Fruit fly (Drosophila melanogaster) whole organism, embryonic: ENCODE measurements around the gene Ugt35E2.

Source experiments
- Awh ChIP-seq: fragments of 200-800 bp; sonication (Bioruptor generic); IDR thresholded peaks from 2 replicates; pipeline ENCODE4, ENCODE4 v1.3.6; 2022; ENCODE audit warnings: missing biosample characterization, missing genetic modification characterization
- Blimp-1 ChIP-seq: fragments of 200-800 bp; sonication (Bioruptor generic); optimal IDR thresholded peaks from 3 replicates; lab custom pipeline; 2018; ENCODE audit warnings: missing biosample characterization, missing genetic modification characterization, mild to moderate bottlenecking, moderate library complexity, missing genetic modification reagents
- CG10462 ChIP-seq: fragments of 200-800 bp; sonication (Bioruptor generic); optimal IDR thresholded peaks from 2 replicates; lab custom pipeline; 2016; ENCODE audit warnings: missing biosample characterization, missing genetic modification characterization
- CG11398 ChIP-seq: fragments of 200-800 bp; sonication (Bioruptor generic); optimal IDR thresholded peaks from 2 replicates; lab custom pipeline; 2016; ENCODE audit warnings: missing biosample characterization, missing genetic modification characterization
- CG11456 ChIP-seq: fragments of 200-800 bp; sonication (Bioruptor generic); IDR thresholded peaks from 3 replicates; pipeline ENCODE4 v1.3.6; 2022; ENCODE audit warnings: missing biosample characterization, missing genetic modification characterization
- CG11560 ChIP-seq: fragments of 200-800 bp; sonication (Bioruptor generic); IDR thresholded peaks from 3 replicates; pipeline ENCODE4 v1.3.6; 2022; ENCODE audit warnings: missing biosample characterization, missing genetic modification characterization
- CG12155 ChIP-seq: fragments of 200-800 bp; sonication (Bioruptor generic); optimal IDR thresholded peaks from 3 replicates; lab custom pipeline; 2016; ENCODE audit warnings: missing biosample characterization, missing genetic modification characterization
- CG13624 ChIP-seq: fragments of 200-800 bp; sonication (Bioruptor generic); optimal IDR thresholded peaks from 2 replicates; lab custom pipeline; 2016; ENCODE audit warnings: missing biosample characterization, missing genetic modification characterization
- CG13894 ChIP-seq: fragments of 200-800 bp; sonication (Bioruptor generic); optimal IDR thresholded peaks from 3 replicates; lab custom pipeline; 2018; ENCODE audit warnings: missing biosample characterization, mild to moderate bottlenecking, missing genetic modification characterization, moderate library complexity
- CG14050 ChIP-seq: fragments of 200-800 bp; sonication (Bioruptor generic); IDR thresholded peaks from 3 replicates; pipeline ENCODE4 v1.3.6; 2022; ENCODE audit warnings: missing biosample characterization, missing genetic modification characterization
- CG15011 ChIP-seq: fragments of 200-800 bp; sonication (Bioruptor generic); optimal IDR thresholded peaks from 3 replicates; lab custom pipeline; 2018; ENCODE audit warnings: missing biosample characterization, mild to moderate bottlenecking, missing genetic modification characterization
- CG17568 ChIP-seq: fragments of 200-800 bp; sonication (Bioruptor generic); optimal IDR thresholded peaks from 2 replicates; lab custom pipeline; 2018; ENCODE audit warnings: missing biosample characterization, mild to moderate bottlenecking, missing genetic modification characterization, moderate library complexity
- CG1792 ChIP-seq: fragments of 200-800 bp; sonication (Bioruptor generic); optimal IDR thresholded peaks from 2 replicates; lab custom pipeline; 2016; ENCODE audit warnings: missing biosample characterization, missing genetic modification characterization
- CG2120 ChIP-seq: fragments of 200-800 bp; sonication (Bioruptor generic); optimal IDR thresholded peaks from 3 replicates; lab custom pipeline; 2016; ENCODE audit warnings: missing biosample characterization, missing genetic modification characterization
- CG2129 ChIP-seq: fragments of 200-800 bp; sonication (Bioruptor generic); IDR thresholded peaks from 2 replicates; pipeline ENCODE4 v1.3.6; 2022; ENCODE audit warnings: missing biosample characterization, missing genetic modification characterization; ENCODE audit not compliant: partially characterized antibody
- CG30431 ChIP-seq: fragments of 200-800 bp; sonication (Bioruptor generic); optimal IDR thresholded peaks from 2 replicates; lab custom pipeline; 2017; ENCODE audit warnings: missing biosample characterization, missing genetic modification characterization
- CG33213 ChIP-seq: fragments of 200-800 bp; sonication (Bioruptor generic); optimal IDR thresholded peaks from 3 replicates; lab custom pipeline; 2016; ENCODE audit warnings: missing biosample characterization, missing genetic modification characterization
- CG3847 ChIP-seq: fragments of 200-800 bp; sonication (Bioruptor generic); IDR thresholded peaks from 2 replicates; pipeline ENCODE4 v1.3.6; 2022; ENCODE audit warnings: missing biosample characterization, missing genetic modification characterization
- CG4282 ChIP-seq: fragments of 200-800 bp; sonication (Bioruptor generic); optimal IDR thresholded peaks from 2 replicates; lab custom pipeline; 2016; ENCODE audit warnings: missing biosample characterization, missing genetic modification characterization
- CG4424 ChIP-seq: fragments of 200-800 bp; sonication (Bioruptor generic); optimal IDR thresholded peaks from 3 replicates; lab custom pipeline; 2016; ENCODE audit warnings: missing biosample characterization, missing genetic modification characterization
- CG5953 ChIP-seq: fragments of 200-800 bp; sonication (Bioruptor generic); IDR thresholded peaks from 2 replicates; pipeline ENCODE4 v1.3.6; 2022; ENCODE audit warnings: missing biosample characterization, missing genetic modification characterization
- CG6175 ChIP-seq: fragments of 200-800 bp; sonication (Bioruptor generic); IDR thresholded peaks from 3 replicates; pipeline ENCODE4 v1.3.6; 2022; ENCODE audit warnings: missing biosample characterization, missing genetic modification characterization
- CG6272 ChIP-seq: fragments of 200-800 bp; sonication (Bioruptor generic); IDR thresholded peaks from 2 replicates; pipeline ENCODE4 v1.3.6; 2022; ENCODE audit warnings: missing biosample characterization, missing genetic modification characterization
- CG6683 ChIP-seq: fragments of 200-800 bp; sonication (Bioruptor generic); optimal IDR thresholded peaks from 2 replicates; lab custom pipeline; 2017; ENCODE audit warnings: missing biosample characterization, mild to moderate bottlenecking, missing genetic modification characterization, missing genetic modification reagents
- CG7372 ChIP-seq: fragments of 200-800 bp; sonication (Bioruptor generic); IDR thresholded peaks from 2 replicates; pipeline ENCODE4 v1.3.6; 2022; ENCODE audit warnings: missing biosample characterization, missing genetic modification characterization
- CG9609 ChIP-seq: fragments of 200-800 bp; sonication (Bioruptor generic); optimal IDR thresholded peaks from 3 replicates; lab custom pipeline; 2016; ENCODE audit warnings: missing biosample characterization, missing genetic modification characterization
- Camta ChIP-seq: fragments of 200-800 bp; sonication (Bioruptor generic); optimal IDR thresholded peaks from 2 replicates; lab custom pipeline; 2016; ENCODE audit warnings: missing biosample characterization, missing genetic modification characterization
- Chrac-16 ChIP-seq: fragments of 200-800 bp; sonication (Bioruptor generic); optimal IDR thresholded peaks from 3 replicates; lab custom pipeline; 2016; ENCODE audit warnings: missing biosample characterization, missing genetic modification characterization
- Dip3 ChIP-seq: fragments of 200-800 bp; sonication (Bioruptor generic); optimal IDR thresholded peaks from 3 replicates; lab custom pipeline; 2016; ENCODE audit warnings: missing biosample characterization, missing genetic modification characterization
- E2f2 ChIP-seq: fragments of 200-800 bp; sonication (Bioruptor generic); IDR thresholded peaks from 2 replicates; pipeline ENCODE4 v1.3.6; 2022; ENCODE audit warnings: missing biosample characterization, missing genetic modification characterization
- Lim3 ChIP-seq: fragments of 200-800 bp; sonication (Bioruptor generic); IDR thresholded peaks from 2 replicates; pipeline ENCODE4 v1.3.6; 2022; ENCODE audit warnings: missing biosample characterization, missing genetic modification characterization
- Myb ChIP-seq: fragments of 200-800 bp; sonication (Bioruptor generic); optimal IDR thresholded peaks from 2 replicates; lab custom pipeline; 2016; ENCODE audit warnings: missing biosample characterization, missing genetic modification characterization
- NK7.1 ChIP-seq: fragments of 200-800 bp; sonication (Bioruptor generic); optimal IDR thresholded peaks from 3 replicates; lab custom pipeline; 2016; ENCODE audit warnings: missing biosample characterization, missing genetic modification characterization
- Ravus ChIP-seq: fragments of 200-800 bp; sonication (Bioruptor generic); IDR thresholded peaks from 2 replicates; pipeline ENCODE4 v1.3.6; 2022; ENCODE audit warnings: missing biosample characterization, missing genetic modification characterization
- Sry-δ ChIP-seq: fragments of 200-800 bp; sonication (Bioruptor generic); optimal IDR thresholded peaks from 2 replicates; lab custom pipeline; 2016; ENCODE audit warnings: missing biosample characterization, missing genetic modification characterization
- bsh ChIP-seq, 2 experiments: fragments of 200-800 bp; sonication (Bioruptor generic); optimal IDR thresholded peaks; 2 replicates each; lab custom pipeline; 2017 to 2018; ENCODE audit warnings: mild to moderate bottlenecking in 2 of 2, missing biosample characterization in 2 of 2, missing genetic modification characterization in 2 of 2, moderate library complexity in 1 of 2
- croc ChIP-seq: fragments of 200-800 bp; sonication (Bioruptor generic); conservative IDR thresholded peaks from 3 replicates; pipeline ENCODE4 v1.3.6; 2022; ENCODE audit warnings: missing biosample characterization, missing genetic modification characterization
- dan ChIP-seq: fragments of 200-800 bp; sonication (Bioruptor generic); IDR thresholded peaks from 2 replicates; pipeline ENCODE4 v1.3.6; 2022; ENCODE audit warnings: missing biosample characterization, missing genetic modification characterization
- emc ChIP-seq: fragments of 200-800 bp; sonication (Bioruptor generic); optimal IDR thresholded peaks from 2 replicates; lab custom pipeline; 2016; ENCODE audit warnings: missing biosample characterization, missing genetic modification characterization
- fd3F ChIP-seq: fragments of 200-800 bp; sonication (Bioruptor generic); optimal IDR thresholded peaks from 2 replicates; lab custom pipeline; 2018; ENCODE audit warnings: missing biosample characterization, mild to moderate bottlenecking, missing genetic modification characterization, moderate library complexity
- gcm ChIP-seq: fragments of 200-800 bp; sonication (Bioruptor generic); optimal IDR thresholded peaks from 2 replicates; lab custom pipeline; 2019; ENCODE audit warnings: missing biosample characterization, mild to moderate bottlenecking, missing genetic modification characterization, moderate library complexity
- lmd ChIP-seq: fragments of 200-800 bp; sonication (Bioruptor generic); IDR thresholded peaks from 2 replicates; pipeline ENCODE4 v1.3.6; 2022; ENCODE audit warnings: missing biosample characterization, missing genetic modification characterization
- luna ChIP-seq: fragments of 200-800 bp; sonication (Bioruptor generic); optimal IDR thresholded peaks from 2 replicates; lab custom pipeline; 2016; ENCODE audit warnings: missing biosample characterization, missing genetic modification characterization
- otp ChIP-seq: fragments of 200-800 bp; sonication (Bioruptor generic); IDR thresholded peaks from 3 replicates; pipeline ENCODE4, ENCODE4 v1.3.6; 2022; ENCODE audit warnings: missing biosample characterization, missing genetic modification characterization
- psq ChIP-seq: fragments of 200-800 bp; sonication (Bioruptor generic); optimal IDR thresholded peaks from 2 replicates; lab custom pipeline; 2017; ENCODE audit warnings: missing biosample characterization, missing genetic modification characterization
- pum ChIP-seq: fragments of 200-800 bp; sonication (Bioruptor generic); optimal IDR thresholded peaks from 2 replicates; lab custom pipeline; 2016; ENCODE audit warnings: missing biosample characterization, missing genetic modification characterization
- shn ChIP-seq: fragments of 200-800 bp; sonication (Bioruptor generic); optimal IDR thresholded peaks from 3 replicates; lab custom pipeline; 2016; ENCODE audit warnings: missing biosample characterization, missing genetic modification characterization
- slp2 ChIP-seq: fragments of 200-800 bp; sonication (Bioruptor generic); optimal IDR thresholded peaks from 2 replicates; lab custom pipeline; 2016; ENCODE audit warnings: missing biosample characterization, missing genetic modification characterization
- twi ChIP-seq: fragments of 200-800 bp; optimal IDR thresholded peaks from 2 replicates; lab custom pipeline; 2019; ENCODE audit warnings: missing biosample characterization, mild to moderate bottlenecking, missing genetic modification characterization, moderate library complexity

Gene Ugt35E2

DNA sequence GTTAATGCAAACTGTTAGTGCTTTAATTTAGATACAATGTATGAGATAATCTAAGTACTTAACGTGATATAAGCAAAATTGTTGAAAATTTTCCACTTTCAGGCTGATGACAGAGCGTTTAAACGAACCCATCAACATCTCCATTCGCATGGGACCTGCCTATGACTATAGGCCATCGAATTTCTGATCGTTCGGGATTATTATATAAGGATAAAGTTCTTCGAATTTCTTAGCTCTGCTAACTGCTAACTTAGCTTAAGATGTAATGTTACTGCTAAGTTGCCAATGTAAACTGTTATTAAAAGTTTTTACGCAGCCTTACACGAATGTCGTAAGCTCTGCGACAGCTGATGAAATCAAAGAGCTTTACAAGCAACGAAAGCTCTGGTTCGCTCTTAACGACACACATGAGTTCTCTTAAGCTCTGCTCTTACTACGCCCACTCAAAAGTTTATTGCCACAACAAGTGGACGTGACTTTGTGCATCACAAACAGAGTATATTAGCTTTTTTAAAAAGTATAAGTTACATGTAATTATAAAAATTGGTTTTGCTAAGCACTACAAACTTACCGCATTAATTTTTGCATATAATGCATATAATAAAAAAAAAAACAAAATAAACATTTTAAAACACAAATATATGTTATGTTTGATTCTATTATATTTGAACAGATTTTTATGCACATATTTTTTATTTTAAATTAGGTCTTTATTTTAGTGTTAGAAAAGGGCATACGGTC, 29.0 kb upstream of the Ugt35E2 start (continued):
- peak; percentile 94 for TF ChIP-seq CG12155
- peak; percentile 82 for TF ChIP-seq shn (GFP tag; lab: Kevin White, UChicago)
- TF ChIP-seq CG4282 (GFP tag; lab: Kevin White, UChicago): no peak
- TF ChIP-seq CG3847 (GFP tag; lab: Robert Waterston, UW): peak; percentile 98
- TF ChIP-seq Awh (GFP tag; lab: Robert Waterston, UW): peak; percentile 97
- TF ChIP-seq CG14050 (GFP tag; lab: Robert Waterston, UW): peak; percentile 97
- peak; percentile 91 for TF ChIP-seq CG17568
- TF ChIP-seq pum (GFP tag; lab: Kevin White, UChicago): peak; percentile 82
- peak; percentile 90 for TF ChIP-seq otp (GFP tag; lab: Robert Waterston, UW)
- TF ChIP-seq CG6683 (GFP tag; lab: Kevin White, UChicago): peak; percentile 98
- TF ChIP-seq Camta (GFP tag; lab: Kevin White, UChicago): peak; percentile 89
- TF ChIP-seq CG2120 (GFP tag; lab: Kevin White, UChicago): peak; percentile 98
- TF ChIP-seq emc: peak; percentile 85
- peak; percentile 100 for TF ChIP-seq Blimp-1 (GFP tag; lab: Kevin White, UChicago)
- TF ChIP-seq CG30431 (GFP tag; lab: Kevin White, UChicago): peak; percentile 97
- peak; percentile 98 for TF ChIP-seq CG4424 (GFP tag; lab: Kevin White, UChicago)
- peak; percentile 99 for TF ChIP-seq CG7372
- peak; percentile 94 for TF ChIP-seq psq (GFP tag; lab: Kevin White, UChicago)
- TF ChIP-seq CG11456 (GFP tag; lab: Robert Waterston, UW): peak; percentile 98
- TF ChIP-seq Lim3 (GFP tag; lab: Robert Waterston, UW): peak; percentile 96
- TF ChIP-seq Sry-δ (GFP tag; lab: Kevin White, UChicago): peak; percentile 17
- TF ChIP-seq E2f2: peak; percentile 87
- TF ChIP-seq Myb (GFP tag; lab: Kevin White, UChicago): peak; percentile 69
- TF ChIP-seq fd3F: peak; percentile 98
- peak; percentile 88 for TF ChIP-seq Dip3 (GFP tag; lab: Kevin White, UChicago)
- peak; percentile 88 for TF ChIP-seq twi (tag; lab: Kevin White, UChicago)
- TF ChIP-seq Ravus (GFP tag; lab: Robert Waterston, UW): peak; percentile 94
- TF ChIP-seq CG13894 (tag; lab: Kevin White, UChicago): peak; percentile 98
- TF ChIP-seq CG10462: peak; percentile 91
- peak; percentile 93 for TF ChIP-seq CG11560 (tag; lab: Robert Waterston, UW)
- TF ChIP-seq CG6272 (GFP tag; lab: Robert Waterston, UW): peak; percentile 96
- TF ChIP-seq dan (GFP tag; lab: Robert Waterston, UW): peak; percentile 64; the same call in 1 of the 2 replicates
- no peak for TF ChIP-seq CG2129 (GFP tag; lab: Robert Waterston, UW)
- peak; percentile 96 for TF ChIP-seq CG5953
- TF ChIP-seq gcm (GFP tag; lab: Kevin White, UChicago): peak; percentile 97
- peak; percentile 88 for TF ChIP-seq CG1792 (GFP tag; lab: Kevin White, UChicago)
- peak; percentile 95 for TF ChIP-seq slp2 (GFP tag; lab: Kevin White, UChicago)
- TF ChIP-seq NK7.1: no peak
- no peak for TF ChIP-seq CG11398 (GFP tag; lab: Kevin White, UChicago)
- peak; percentile 99 for TF ChIP-seq lmd (GFP tag; lab: Robert Waterston, UW)
- peak; percentile 97 for TF ChIP-seq CG13624 (GFP tag; lab: Kevin White, UChicago)
- peak; percentile 98 for TF ChIP-seq CG15011
- TF ChIP-seq luna (GFP tag; lab: Kevin White, UChicago): peak; percentile 52
- TF ChIP-seq Chrac-16 (GFP tag; lab: Kevin White, UChicago): peak; percentile 92
- no peak for TF ChIP-seq CG33213
- TF ChIP-seq CG9609 (GFP tag; lab: Kevin White, UChicago): peak; percentile 88
- TF ChIP-seq bsh (GFP tag; optimal IDR thresholded peaks at IDR 0.05; lab: Kevin White, UChicago): peak in 1 of 2 experiments; percentile 98
- TF ChIP-seq CG6175 (GFP tag; lab: Robert Waterston, UW): peak; percentile 95; the same call in 2 of the 3 replicates
- peak; percentile 99 for TF ChIP-seq croc (GFP tag; lab: Robert Waterston, UW)
